Fruit fly (Drosophila melanogaster) whole organism, pupa: ENCODE measurements around the gene spn-B.

ENCODE experiments used
- CG10348 ChIP-seq: fragments of 200-800 bp; sonication (Bioruptor generic); IDR thresholded peaks from 2 replicates; pipeline ENCODE4 v1.3.6; 2022; ENCODE audit warnings: missing biosample characterization, missing genetic modification characterization
- CG12605 ChIP-seq: fragments of 200-800 bp; sonication (Bioruptor generic); IDR thresholded peaks from 2 replicates; pipeline ENCODE4 v1.3.6; 2022; ENCODE audit warnings: missing biosample characterization, missing genetic modification characterization
- CG14655 ChIP-seq: fragments of 200-800 bp; sonication (Bioruptor generic); optimal IDR thresholded peaks from 3 replicates; lab custom pipeline; 2017; ENCODE audit warnings: mild to moderate bottlenecking, missing biosample characterization, missing genetic modification reagents, missing genetic modification characterization
- CG32121 ChIP-seq: fragments of 200-800 bp; sonication (Bioruptor generic); IDR thresholded peaks from 2 replicates; pipeline ENCODE4 v1.3.6; 2022; ENCODE audit warnings: missing biosample characterization, missing genetic modification characterization
- EcR ChIP-seq: fragments of 200-800 bp; sonication (Bioruptor generic); optimal IDR thresholded peaks from 3 replicates; lab custom pipeline; 2019; ENCODE audit warnings: missing biosample characterization, missing genetic modification characterization, mild to moderate bottlenecking, moderate library complexity, missing genetic modification reagents
- Pif1B ChIP-seq: fragments of 200-800 bp; sonication (Bioruptor generic); optimal IDR thresholded peaks from 3 replicates; lab custom pipeline; 2016; ENCODE audit warnings: missing biosample characterization, missing genetic modification characterization
- fd96Ca ChIP-seq: fragments of 200-800 bp; sonication (Bioruptor generic); IDR thresholded peaks from 3 replicates; pipeline ENCODE4 v1.3.6; 2022; ENCODE audit warnings: missing biosample characterization, missing genetic modification characterization
- rn ChIP-seq: fragments of 200-800 bp; sonication (Bioruptor generic); IDR thresholded peaks from 2 replicates; pipeline ENCODE4 v1.3.6; 2022; ENCODE audit warnings: missing biosample characterization, missing genetic modification characterization

dm6 chr3R:14344767-14345166 lies 16.9 kb downstream of the spn-B start:
- TF ChIP-seq CG10348 (GFP tag; lab: Robert Waterston, UW) (no peak), CG12605 (GFP tag; lab: Robert Waterston, UW) (no peak), fd96Ca (GFP tag; lab: Robert Waterston, UW) (no peak), CG32121 (no peak), EcR (GFP tag; lab: Kevin White, UChicago) (no peak), CG14655 (GFP tag; lab: Kevin White, UChicago) (no peak), Pif1B (no peak), rn (no peak)
